Worm (Caenorhabditis elegans): ENCODE results near the gene fbxa-113.

The fbxa-113 gene

ce11 chrV:20249438-20250120, 46.4 kb downstream of the fbxa-113 start, which contains the start of gene swsn-1 (continued):
- TF ChIP-seq ztf-7 (tag; optimal IDR thresholded peaks at IDR 0.05), result no peak
- no peak for TF ChIP-seq nhr-77 (tag; optimal IDR thresholded peaks at IDR 0.05)
- TF ChIP-seq Y105C5A.15 (GFP tag; IDR thresholded peaks at IDR 0.05), result no peak
- TF ChIP-seq egl-27 (tag; optimal IDR thresholded peaks at IDR 0.05), result no peak
- no peak for TF ChIP-seq R02D3.7 (tag; optimal IDR thresholded peaks at IDR 0.05)
- peak; percentile 70 for TF ChIP-seq mes-2 (tag; optimal IDR thresholded peaks at IDR 0.05; ENCODE audit: poor library complexity, severe bottlenecking)
- no peak for TF ChIP-seq lin-39 (tag; optimal IDR thresholded peaks at IDR 0.05)
- peak in 1 of 2 experiments; percentile 40 for TF ChIP-seq lsy-2 (tag; optimal IDR thresholded peaks at IDR 0.05)
- no peak for TF ChIP-seq zag-1 (tag; optimal IDR thresholded peaks at IDR 0.05)
- TF ChIP-seq ces-1 (GFP tag; optimal IDR thresholded peaks at IDR 0.05), result no peak
- no peak for TF ChIP-seq lin-1 (GFP tag; IDR thresholded peaks at IDR 0.05)
- TF ChIP-seq aha-1 (tag), result peak; percentile 69
- TF ChIP-seq Y75B8A.6 (GFP tag; IDR thresholded peaks at IDR 0.05), result no peak
- TF ChIP-seq dmd-9 (GFP tag; IDR thresholded peaks at IDR 0.05), result no peak
- no peak for TF ChIP-seq spr-3 (GFP tag; optimal IDR thresholded peaks at IDR 0.05)
- TF ChIP-seq daf-16 (GFP tag; optimal IDR thresholded peaks at IDR 0.05), result no peak
- peak; percentile 21 for TF ChIP-seq daf-16 (tag; optimal IDR thresholded peaks at IDR 0.05)
- TF ChIP-seq daf-19 (GFP tag; conservative IDR thresholded peaks at IDR 0.05), result no peak
- TF ChIP-seq tra-1 (GFP tag; IDR thresholded peaks at IDR 0.05), result no peak
- TF ChIP-seq dmd-6 (GFP tag; IDR thresholded peaks at IDR 0.05), result 0 out of 2 replicates have a peak, but pooled peaks have one; percentile 6
- peak; percentile 21 for TF ChIP-seq nhr-28 (tag; optimal IDR thresholded peaks at IDR 0.05)
- no peak for TF ChIP-seq ceh-44 (GFP tag; IDR thresholded peaks at IDR 0.05)
- TF ChIP-seq nhr-42 (GFP tag; IDR thresholded peaks at IDR 0.05), result no peak

Measured in whole organism, L4 larva.